Comparison of ENCODE assay signal across 3 fruit fly cellular contexts in genomic region chrX:19248426-19249217, dm6.
A peak's percentile ranks its signal among the peaks of the same experiment; 100 is the strongest.
TF ChIP-seq lines count a peak whose summit lies in the region.

Gene Hs3st-B (plus strand): TSS chrX:19248639.

- TF ChIP-seq CTCF in whole organism, embryonic (GFP tag; optimal IDR thresholded peaks at IDR 0.05; lab: Kevin White, UChicago): no peak

TF ChIP-seq in whole organism, embryonic, 481 proteins besides CTCF, POLR2A, EP300 and RAD21 (continues in another document):
- no peak for TF ChIP-seq CG9932 (GFP tag; IDR thresholded peaks at IDR 0.05; lab: Robert Waterston, UW)
- TF ChIP-seq CG10209 (GFP tag; optimal IDR thresholded peaks at IDR 0.05; lab: Kevin White, UChicago): peak; percentile 11
- peak; percentile 59 for TF ChIP-seq Fer1 (GFP tag; optimal IDR thresholded peaks at IDR 0.05; lab: Kevin White, UChicago)
- no peak for TF ChIP-seq CG7786 (GFP tag; optimal IDR thresholded peaks at IDR 0.05; lab: Kevin White, UChicago)
- TF ChIP-seq bab2 (GFP tag; optimal IDR thresholded peaks at IDR 0.05; lab: Kevin White, UChicago): no peak
- 0 out of 2 replicates have a peak, but pooled peaks have one; percentile 13 for TF ChIP-seq Ptx1 (GFP tag; IDR thresholded peaks at IDR 0.05; lab: Robert Waterston, UW)
- peak; percentile 61 for TF ChIP-seq zf30C (GFP tag; optimal IDR thresholded peaks at IDR 0.05; lab: Kevin White, UChicago)
- TF ChIP-seq CG2889 (GFP tag; IDR thresholded peaks at IDR 0.05; lab: Robert Waterston, UW): no peak
- peak; percentile 32 for TF ChIP-seq cwo (GFP tag; optimal IDR thresholded peaks at IDR 0.05; lab: Kevin White, UChicago)
- TF ChIP-seq CG9727 (GFP tag; optimal IDR thresholded peaks at IDR 0.05; lab: Kevin White, UChicago): peak; percentile 34
- peak; percentile 48 for TF ChIP-seq Deaf1 (tag; optimal IDR thresholded peaks at IDR 0.05; lab: Kevin White, UChicago)
- no peak for TF ChIP-seq Stat92E (GFP tag; optimal IDR thresholded peaks at IDR 0.05; lab: Kevin White, UChicago)
- no peak for TF ChIP-seq CG16813 (GFP tag; IDR thresholded peaks at IDR 0.05; lab: Robert Waterston, UW; ENCODE audit: partially characterized antibody)
- TF ChIP-seq CG13775 (GFP tag; optimal IDR thresholded peaks at IDR 0.05; lab: Kevin White, UChicago): no peak
- TF ChIP-seq kah (GFP tag; optimal IDR thresholded peaks at IDR 0.05; lab: Kevin White, UChicago): no peak
- TF ChIP-seq pan (optimal IDR thresholded peaks at IDR 0.05; lab: Kevin White, UChicago): no peak
- TF ChIP-seq pan (GFP tag; optimal IDR thresholded peaks at IDR 0.05 in 1 of 2, IDR thresholded peaks at IDR 0.05 in 1 of 2): peak in 1 of 2 experiments; percentile 32
- TF ChIP-seq Ssrp (tag; optimal IDR thresholded peaks at IDR 0.05; lab: Kevin White, UChicago): peak; percentile 22
- TF ChIP-seq Rfx (GFP tag; IDR thresholded peaks at IDR 0.05; lab: Robert Waterston, UW): peak; percentile 30; the same call in 1 of the 2 replicates
- TF ChIP-seq row (GFP tag; IDR thresholded peaks at IDR 0.05; lab: Robert Waterston, UW): 0 out of 3 replicates have a peak, but pooled peaks have one; percentile 24
- TF ChIP-seq HmgZ (tag; optimal IDR thresholded peaks at IDR 0.05; lab: Kevin White, UChicago): peak; percentile 12
- peak; percentile 12 for TF ChIP-seq CG6854 (GFP tag; optimal IDR thresholded peaks at IDR 0.05; lab: Kevin White, UChicago)
- peak; percentile 78 for TF ChIP-seq Med (GFP tag; lab: Kevin White, UChicago)
- peak; percentile 24 for TF ChIP-seq lilli (GFP tag; optimal IDR thresholded peaks at IDR 0.05; lab: Kevin White, UChicago)
- peak; percentile 5 for TF ChIP-seq CG4424 (GFP tag; optimal IDR thresholded peaks at IDR 0.05; lab: Kevin White, UChicago)
- peak; percentile 26 for TF ChIP-seq CG18619 (GFP tag; optimal IDR thresholded peaks at IDR 0.05; lab: Kevin White, UChicago)
- TF ChIP-seq CG12071 (GFP tag; optimal IDR thresholded peaks at IDR 0.05; lab: Kevin White, UChicago): no peak
- no peak for TF ChIP-seq yki (optimal IDR thresholded peaks at IDR 0.05; lab: Kevin White, UChicago)
- TF ChIP-seq CG15514 (GFP tag; optimal IDR thresholded peaks at IDR 0.05; lab: Kevin White, UChicago): peak; percentile 2

TF ChIP-seq in whole organism, prepupa, 60 proteins besides CTCF, POLR2A, EP300 and RAD21:
- TF ChIP-seq CG31627 (GFP tag; optimal IDR thresholded peaks at IDR 0.05; lab: Kevin White, UChicago) (no peak), acj6 (GFP tag; optimal IDR thresholded peaks at IDR 0.05; lab: Kevin White, UChicago) (no peak), svp (GFP tag; lab: Kevin White, UChicago) (no peak), pdm3 (GFP tag; optimal IDR thresholded peaks at IDR 0.05; lab: Kevin White, UChicago) (no peak), Ets21C (GFP tag; optimal IDR thresholded peaks at IDR 0.05; lab: Kevin White, UChicago) (no peak), fkh (GFP tag; optimal IDR thresholded peaks at IDR 0.05; lab: Kevin White, UChicago) (no peak), fd85E (GFP tag; optimal IDR thresholded peaks at IDR 0.05; lab: Kevin White, UChicago) (no peak), cyc (GFP tag; optimal IDR thresholded peaks at IDR 0.05; lab: Kevin White, UChicago) (no peak), CG11762 (GFP tag; optimal IDR thresholded peaks at IDR 0.05; lab: Kevin White, UChicago; ENCODE audit: insufficient read depth) (no peak), Hr4 (GFP tag; optimal IDR thresholded peaks at IDR 0.05; lab: Kevin White, UChicago) (no peak), vri (GFP tag; optimal IDR thresholded peaks at IDR 0.05; lab: Kevin White, UChicago) (peak; percentile 14), Eip78C (GFP tag; lab: Kevin White, UChicago) (peak; percentile 43), Ets96B (tag; optimal IDR thresholded peaks at IDR 0.05; lab: Kevin White, UChicago) (no peak)

TF ChIP-seq in whole organism, pupa, 21 proteins besides CTCF, POLR2A, EP300 and RAD21:
- TF ChIP-seq CG4496 (GFP tag; IDR thresholded peaks at IDR 0.05; lab: Robert Waterston, UW) (peak; percentile 52; the same call in 1 of the 3 replicates), CG13204 (GFP tag; optimal IDR thresholded peaks at IDR 0.05; lab: Kevin White, UChicago) (peak; percentile 86), CG8301 (tag; optimal IDR thresholded peaks at IDR 0.05; lab: Kevin White, UChicago) (no peak)
TF ChIP-seq in whole organism, pupa: peak in this region for 2.

Comparison
In these comparisons a context has a peak if more than half of its experiments do, and no peak if none do; other contexts are left out.
1. Of the 7 proteins assayed by ChIP-seq in both whole organism, embryonic and whole organism, prepupa: peak only in whole organism, embryonic: CG16779 and CG6854; only in whole organism, prepupa: none; in both: none; in neither: 5.